Fruit fly (Drosophila melanogaster) whole organism, embryonic: Measurements from ENCODE around the gene Oseg1.

Source experiments
- Atf6 ChIP-seq: fragments of 200-800 bp; sonication (Bioruptor generic); IDR thresholded peaks from 2 replicates; pipeline ENCODE4 v1.3.6; 2022; ENCODE audit warnings: missing biosample characterization, missing genetic modification characterization
- C15 ChIP-seq: fragments of 200-800 bp; sonication (Bioruptor generic); IDR thresholded peaks from 3 replicates; pipeline ENCODE4 v1.3.6; 2022; ENCODE audit warnings: missing biosample characterization, missing genetic modification characterization
- CG11456 ChIP-seq: fragments of 200-800 bp; sonication (Bioruptor generic); IDR thresholded peaks from 3 replicates; pipeline ENCODE4 v1.3.6; 2022; ENCODE audit warnings: missing biosample characterization, missing genetic modification characterization
- CG11504 ChIP-seq: fragments of 200-800 bp; sonication (Bioruptor generic); optimal IDR thresholded peaks from 3 replicates; lab custom pipeline; 2019; ENCODE audit warnings: missing biosample characterization, mild to moderate bottlenecking, missing genetic modification characterization, moderate library complexity
- CG11723 ChIP-seq: fragments of 200-800 bp; sonication (Bioruptor generic); optimal IDR thresholded peaks from 2 replicates; lab custom pipeline; 2017; ENCODE audit warnings: missing biosample characterization, mild to moderate bottlenecking, missing genetic modification characterization
- CG13296 ChIP-seq: fragments of 200-800 bp; sonication (Bioruptor generic); optimal IDR thresholded peaks from 3 replicates; lab custom pipeline; 2018; ENCODE audit warnings: missing biosample characterization, mild to moderate bottlenecking, missing genetic modification characterization
- CG13894 ChIP-seq: fragments of 200-800 bp; sonication (Bioruptor generic); optimal IDR thresholded peaks from 3 replicates; lab custom pipeline; 2018; ENCODE audit warnings: missing biosample characterization, mild to moderate bottlenecking, missing genetic modification characterization, moderate library complexity
- CG14710 ChIP-seq: fragments of 200-800 bp; sonication (Bioruptor generic); optimal IDR thresholded peaks from 3 replicates; lab custom pipeline; 2019; ENCODE audit warnings: missing biosample characterization, mild to moderate bottlenecking, missing genetic modification characterization, moderate library complexity
- CG15514 ChIP-seq: fragments of 200-800 bp; sonication (Bioruptor generic); optimal IDR thresholded peaks from 3 replicates; lab custom pipeline; 2017; ENCODE audit warnings: missing biosample characterization, missing genetic modification characterization, mild to moderate bottlenecking, moderate library complexity, missing genetic modification reagents
- CG17912 ChIP-seq: fragments of 200-800 bp; sonication (Bioruptor generic); optimal IDR thresholded peaks from 2 replicates; lab custom pipeline; 2018; ENCODE audit warnings: missing biosample characterization, mild to moderate bottlenecking, missing genetic modification characterization
- CG31388 ChIP-seq: fragments of 200-800 bp; sonication (Bioruptor generic); optimal IDR thresholded peaks from 2 replicates; lab custom pipeline; 2016; ENCODE audit warnings: missing biosample characterization, missing genetic modification characterization
- CG5180 ChIP-seq: fragments of 200-800 bp; sonication (Bioruptor generic); optimal IDR thresholded peaks from 3 replicates; lab custom pipeline; 2017; ENCODE audit warnings: missing biosample characterization, missing genetic modification characterization, mild to moderate bottlenecking, moderate library complexity, missing genetic modification reagents
- CG6254 ChIP-seq: fragments of 200-800 bp; sonication (Bioruptor generic); optimal IDR thresholded peaks from 3 replicates; lab custom pipeline; 2017; ENCODE audit warnings: mild to moderate bottlenecking, missing biosample characterization, missing genetic modification reagents, missing genetic modification characterization
- CG8944 ChIP-seq: fragments of 200-800 bp; sonication (Bioruptor generic); optimal IDR thresholded peaks from 3 replicates; lab custom pipeline; 2016; ENCODE audit warnings: missing biosample characterization, missing genetic modification characterization
- CG9797 ChIP-seq: fragments of 200-800 bp; sonication (Bioruptor generic); optimal IDR thresholded peaks from 3 replicates; lab custom pipeline; 2018; ENCODE audit warnings: missing biosample characterization, mild to moderate bottlenecking, missing genetic modification characterization
- CG9932 ChIP-seq: fragments of 200-800 bp; sonication (Bioruptor generic); IDR thresholded peaks from 2 replicates; pipeline ENCODE4 v1.3.6; 2022; ENCODE audit warnings: missing biosample characterization, missing genetic modification characterization
- D ChIP-seq, 2 experiments: fragments of 200-800 bp in 1 of 2; fragments of >200 bp in 1 of 2; sonication (Bioruptor generic) in 1 of 2; optimal IDR thresholded peaks; 2 replicates in 1 of 2; 3 replicates in 1 of 2; lab custom pipeline; 2017; ENCODE audit warnings: mild to moderate bottlenecking in 1 of 2, missing biosample characterization in 1 of 2, missing genetic modification characterization in 1 of 2, missing genetic modification reagents in 1 of 2
- GATAe ChIP-seq: fragments of 200-800 bp; sonication (Bioruptor generic); conservative IDR thresholded peaks from 2 replicates; pipeline ENCODE4 v1.3.6; 2022; ENCODE audit warnings: missing biosample characterization, missing genetic modification characterization
- HLHmδ ChIP-seq: fragments of 200-800 bp; sonication (Bioruptor generic); optimal IDR thresholded peaks from 2 replicates; lab custom pipeline; 2018; ENCODE audit warnings: missing biosample characterization, mild to moderate bottlenecking, missing genetic modification characterization, moderate library complexity
- Max ChIP-seq: fragments of 200-800 bp; sonication (Bioruptor generic); optimal IDR thresholded peaks from 2 replicates; lab custom pipeline; 2016; ENCODE audit warnings: missing biosample characterization, mild to moderate bottlenecking, missing genetic modification characterization
- Nf-YA ChIP-seq: fragments of 200-800 bp; sonication (Bioruptor generic); IDR thresholded peaks from 2 replicates; pipeline ENCODE4 v1.3.6; 2022; ENCODE audit warnings: missing biosample characterization, missing genetic modification characterization
- Side ChIP-seq: fragments of 200-800 bp; sonication (Bioruptor generic); optimal IDR thresholded peaks from 2 replicates; lab custom pipeline; 2016; ENCODE audit warnings: missing biosample characterization, missing genetic modification characterization
- Six4 ChIP-seq: fragments of 200-800 bp; sonication (Bioruptor generic); optimal IDR thresholded peaks from 2 replicates; lab custom pipeline; 2016; ENCODE audit warnings: missing biosample characterization, missing genetic modification characterization
- Sox102F ChIP-seq: fragments of 200-800 bp; sonication (Bioruptor generic); optimal IDR thresholded peaks from 2 replicates; lab custom pipeline; 2018; ENCODE audit warnings: missing biosample characterization, mild to moderate bottlenecking, missing genetic modification characterization, moderate library complexity
- Sry-β ChIP-seq: fragments of 200-800 bp; sonication (Bioruptor generic); optimal IDR thresholded peaks from 2 replicates; lab custom pipeline; 2018; ENCODE audit warnings: missing biosample characterization, mild to moderate bottlenecking, missing genetic modification characterization, moderate library complexity
- Ssrp ChIP-seq: fragments of 200-800 bp; sonication (Bioruptor generic); optimal IDR thresholded peaks from 2 replicates; lab custom pipeline; 2018; ENCODE audit warnings: missing biosample characterization, mild to moderate bottlenecking, missing genetic modification characterization, moderate library complexity
- ab ChIP-seq: fragments of 200-800 bp; sonication (Bioruptor generic); optimal IDR thresholded peaks from 2 replicates; lab custom pipeline; 2016; ENCODE audit warnings: missing biosample characterization, missing genetic modification characterization
- ac ChIP-seq: fragments of 200-800 bp; sonication (Bioruptor generic); optimal IDR thresholded peaks from 3 replicates; lab custom pipeline; 2017; ENCODE audit warnings: missing biosample characterization, mild to moderate bottlenecking, missing genetic modification characterization
- amos ChIP-seq: fragments of 200-800 bp; sonication (Bioruptor generic); IDR thresholded peaks from 2 replicates; pipeline ENCODE4 v1.3.6; 2022; ENCODE audit warnings: missing biosample characterization, missing genetic modification characterization; ENCODE audit not compliant: partially characterized antibody
- bbx ChIP-seq: fragments of 200-800 bp; sonication (Bioruptor generic); IDR thresholded peaks from 2 replicates; pipeline ENCODE4 v1.3.6; 2022; ENCODE audit warnings: missing biosample characterization, missing genetic modification characterization; ENCODE audit not compliant: partially characterized antibody
- bowl ChIP-seq: fragments of 200-800 bp; sonication (Bioruptor generic); IDR thresholded peaks from 2 replicates; pipeline ENCODE4 v1.3.6; 2022; ENCODE audit warnings: missing biosample characterization, missing genetic modification characterization
- btn ChIP-seq: fragments of 200-800 bp; sonication (Bioruptor generic); optimal IDR thresholded peaks from 2 replicates; lab custom pipeline; 2016; ENCODE audit warnings: missing biosample characterization, missing genetic modification characterization
- ci ChIP-seq: fragments of 200-800 bp; sonication (Bioruptor generic); IDR thresholded peaks from 3 replicates; pipeline ENCODE4 v1.3.6; 2022; ENCODE audit warnings: missing biosample characterization, missing genetic modification characterization
- fd64A ChIP-seq: fragments of 200-800 bp; sonication (Bioruptor generic); optimal IDR thresholded peaks from 3 replicates; lab custom pipeline; 2018; ENCODE audit warnings: missing biosample characterization, mild to moderate bottlenecking, missing genetic modification characterization
- gcm2 ChIP-seq: fragments of 200-800 bp; sonication (Bioruptor generic); optimal IDR thresholded peaks from 2 replicates; lab custom pipeline; 2016; ENCODE audit warnings: missing biosample characterization, missing genetic modification characterization
- kah ChIP-seq: fragments of 200-800 bp; sonication (Bioruptor generic); optimal IDR thresholded peaks from 2 replicates; lab custom pipeline; 2018; ENCODE audit warnings: missing biosample characterization, mild to moderate bottlenecking, missing genetic modification characterization
- maf-S ChIP-seq: fragments of 200-800 bp; sonication (Bioruptor generic); optimal IDR thresholded peaks from 2 replicates; lab custom pipeline; 2016; ENCODE audit warnings: missing biosample characterization, missing genetic modification characterization
- nerfin-2 ChIP-seq: fragments of 200-800 bp; sonication (Bioruptor generic); IDR thresholded peaks from 2 replicates; pipeline ENCODE4 v1.3.6; 2022; ENCODE audit warnings: missing biosample characterization, missing genetic modification characterization; ENCODE audit not compliant: partially characterized antibody
- prd ChIP-seq, 3 experiments: fragments of >200 bp in 2 of 3; fragments of 200-800 bp in 1 of 3; sonication (Bioruptor generic) in 1 of 3; optimal IDR thresholded peaks in 2 of 3; IDR thresholded peaks in 1 of 3; 2 replicates in 2 of 3; 3 replicates in 1 of 3; pipeline versions ENCODE4 v1.3.6 to Lab custom; 2017 to 2022; ENCODE audit warnings: missing biosample characterization in 1 of 3, missing genetic modification characterization in 1 of 3
- ro ChIP-seq: fragments of 200-800 bp; sonication (Bioruptor generic); IDR thresholded peaks from 2 replicates; pipeline ENCODE4 v1.3.6; 2022; ENCODE audit warnings: missing biosample characterization, missing genetic modification characterization
- scrt ChIP-seq: fragments of 200-800 bp; sonication (Bioruptor generic); optimal IDR thresholded peaks from 2 replicates; lab custom pipeline; 2018; ENCODE audit warnings: missing biosample characterization, mild to moderate bottlenecking, missing genetic modification characterization, moderate library complexity
- sens ChIP-seq: fragments of 200-800 bp; sonication (Bioruptor generic); peaks from one replicate; lab custom pipeline; 2016; ENCODE audit warnings: missing biosample characterization, missing genetic modification characterization
- sima ChIP-seq: fragments of 200-800 bp; sonication (Bioruptor generic); optimal IDR thresholded peaks from 2 replicates; lab custom pipeline; 2016; ENCODE audit warnings: missing biosample characterization, missing genetic modification characterization
- stwl ChIP-seq: fragments of 200-800 bp; sonication (Bioruptor generic); optimal IDR thresholded peaks from 3 replicates; lab custom pipeline; 2018; ENCODE audit warnings: missing biosample characterization, mild to moderate bottlenecking, missing genetic modification characterization, moderate library complexity
- toy ChIP-seq: fragments of 200-800 bp; sonication (Bioruptor generic); IDR thresholded peaks from 2 replicates; pipeline ENCODE4 v1.3.6; 2022; ENCODE audit warnings: missing biosample characterization, missing genetic modification characterization
- tup ChIP-seq: fragments of 200-800 bp; sonication (Bioruptor generic); optimal IDR thresholded peaks from 2 replicates; lab custom pipeline; 2016; ENCODE audit warnings: missing biosample characterization, mild to moderate bottlenecking, missing genetic modification characterization, moderate library complexity
- vnd ChIP-seq: fragments of 200-800 bp; sonication (Bioruptor generic); IDR thresholded peaks from 3 replicates; pipeline ENCODE4 v1.3.6; 2022; ENCODE audit warnings: missing biosample characterization, missing genetic modification characterization; ENCODE audit not compliant: partially characterized antibody

The Oseg1 gene

dm6 chr3L:8441745-8442575, 29.3 kb upstream of the Oseg1 start, which contains the start of gene Unr (continued):
- TF ChIP-seq ci (GFP tag; lab: Robert Waterston, UW) = peak; percentile 92
- peak; percentile 32 for TF ChIP-seq CG6254 (GFP tag; lab: Kevin White, UChicago)
- no peak for TF ChIP-seq D (optimal IDR thresholded peaks at IDR 0.05; lab: Kevin White, UChicago)
- TF ChIP-seq D (GFP tag; optimal IDR thresholded peaks at IDR 0.05; lab: Kevin White, UChicago) = peak; percentile 41
- TF ChIP-seq amos (GFP tag; lab: Robert Waterston, UW) = no peak; the same call in 1 of the 2 replicates
- TF ChIP-seq bowl (GFP tag; lab: Robert Waterston, UW) = peak; percentile 60; the same call in 1 of the 2 replicates
- peak; percentile 74 for TF ChIP-seq Nf-YA (GFP tag; lab: Robert Waterston, UW)
- no peak for TF ChIP-seq CG31388
- peak; percentile 63 for TF ChIP-seq CG11504 (tag; lab: Kevin White, UChicago)
- peak; percentile 49 for TF ChIP-seq gcm2 (GFP tag; lab: Kevin White, UChicago)
- no peak for TF ChIP-seq GATAe (GFP tag; lab: Robert Waterston, UW)
- TF ChIP-seq sens (GFP tag; lab: Kevin White, UChicago) = peak; percentile 95
- TF ChIP-seq CG13894 (tag; lab: Kevin White, UChicago) = no peak
- peak; percentile 75 for TF ChIP-seq CG17912
- TF ChIP-seq scrt = peak; percentile 57
- peak; percentile 86 for TF ChIP-seq CG13296
- TF ChIP-seq kah (GFP tag; lab: Kevin White, UChicago) = peak; percentile 20
- TF ChIP-seq CG8944 (GFP tag; lab: Kevin White, UChicago) = peak; percentile 72
- TF ChIP-seq CG14710 = peak; percentile 53
- TF ChIP-seq CG9932 = peak; percentile 89
- peak; percentile 38 for TF ChIP-seq Ssrp (tag; lab: Kevin White, UChicago)
- TF ChIP-seq btn (GFP tag; lab: Kevin White, UChicago) = peak; percentile 40
- peak; percentile 49 for TF ChIP-seq Six4 (GFP tag; lab: Kevin White, UChicago)
- no peak; the same call in 1 of the 2 replicates for TF ChIP-seq ro (GFP tag; lab: Robert Waterston, UW)
- TF ChIP-seq Sry-β (GFP tag; lab: Kevin White, UChicago) = peak; percentile 10
- TF ChIP-seq Sox102F = peak; percentile 61
- TF ChIP-seq vnd (GFP tag; lab: Robert Waterston, UW) = no peak
- TF ChIP-seq sima (GFP tag; lab: Kevin White, UChicago) = peak; percentile 5
- TF ChIP-seq CG11723 (GFP tag; lab: Kevin White, UChicago) = peak; percentile 57
- 0 out of 2 replicates have a peak, but pooled peaks have one; percentile 13 for TF ChIP-seq toy (GFP tag; lab: Robert Waterston, UW)
- peak; percentile 61 for TF ChIP-seq ab
- peak; percentile 86 for TF ChIP-seq HLHmδ (GFP tag; lab: Kevin White, UChicago)
- peak; percentile 25 for TF ChIP-seq CG9797 (GFP tag; lab: Kevin White, UChicago)
- no peak for TF ChIP-seq nerfin-2
- TF ChIP-seq Max (GFP tag; lab: Kevin White, UChicago) = peak; percentile 29
- TF ChIP-seq fd64A = no peak
- no peak for TF ChIP-seq CG11456
- TF ChIP-seq maf-S (GFP tag; lab: Kevin White, UChicago) = peak; percentile 77
- TF ChIP-seq bbx (GFP tag; lab: Robert Waterston, UW) = no peak
- peak; percentile 6 for TF ChIP-seq CG5180
- peak; percentile 58 for TF ChIP-seq tup (GFP tag; lab: Kevin White, UChicago)
- TF ChIP-seq ac (GFP tag; lab: Kevin White, UChicago) = no peak
- peak; percentile 77 for TF ChIP-seq CG15514 (GFP tag; lab: Kevin White, UChicago)
- TF ChIP-seq prd (optimal IDR thresholded peaks at IDR 0.05; lab: Kevin White, UChicago) = no peak
- peak; percentile 83 for TF ChIP-seq prd (GFP tag; IDR thresholded peaks at IDR 0.05; lab: Robert Waterston, UW)
- peak; percentile 77 for TF ChIP-seq Atf6
- peak; percentile 49 for TF ChIP-seq stwl
- TF ChIP-seq Side (GFP tag; lab: Kevin White, UChicago) = peak; percentile 71
- peak; percentile 64; the same call in 2 of the 3 replicates for TF ChIP-seq C15
